Worm (Caenorhabditis elegans): ENCODE data around the gene Y39B6A.1.

The Y39B6A.1 gene

ce11 chrV:19203299-19203698, at the start of gene Y39B6A.1:
Y39B6A.1 (minus strand) TSS chrV:19203607.
- no peak for TF ChIP-seq him-1 (tag; optimal IDR thresholded peaks at IDR 0.05)
- TF ChIP-seq W03F9.2 (tag; optimal IDR thresholded peaks at IDR 0.05) = no peak
- TF ChIP-seq dao-5 (tag; optimal IDR thresholded peaks at IDR 0.05) = no peak

- TF ChIP-seq W03F9.2 (tag; optimal IDR thresholded peaks at IDR 0.05) (no peak), dao-5 (tag; optimal IDR thresholded peaks at IDR 0.05) (no peak), him-1 (tag; optimal IDR thresholded peaks at IDR 0.05) (no peak)
These were observed 48.4 kb upstream of the Y39B6A.1 start, which contains the start of gene F21D9.11 for ce11 chrV:19251844-19252243. F21D9.11 (plus strand) TSS chrV:19252144.

DNA sequence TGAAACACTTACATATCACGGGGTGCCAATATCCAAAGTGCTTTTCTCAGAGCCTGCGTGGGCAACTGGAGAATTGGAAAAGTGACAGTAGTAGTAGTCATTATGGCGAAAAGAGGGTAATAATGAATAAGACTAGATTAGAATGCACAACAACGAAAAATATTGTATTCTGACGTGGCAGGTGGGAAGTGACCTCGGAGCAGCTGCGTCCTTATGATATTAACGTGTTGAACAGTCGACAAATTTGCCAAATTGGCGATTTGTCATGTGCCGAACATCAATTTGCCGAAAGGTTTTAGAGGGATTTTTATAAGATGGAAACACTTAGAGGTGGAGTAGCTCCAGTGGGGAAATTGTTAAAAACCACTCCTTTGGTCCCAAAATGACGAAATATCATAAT, 47.6 kb upstream of the Y39B6A.1 start, which contains the start of gene str-81:
Gene str-81, minus strand, starts transcription at position 101 of the 400 bp plus-strand sequence.
- no peak for TF ChIP-seq him-1 (tag; optimal IDR thresholded peaks at IDR 0.05)
- TF ChIP-seq dao-5 (tag; optimal IDR thresholded peaks at IDR 0.05) = no peak
- no peak for TF ChIP-seq W03F9.2 (tag; optimal IDR thresholded peaks at IDR 0.05)

- TF ChIP-seq W03F9.2 (tag; optimal IDR thresholded peaks at IDR 0.05) = no peak
- no peak for TF ChIP-seq him-1 (tag; optimal IDR thresholded peaks at IDR 0.05)
- no peak for TF ChIP-seq dao-5 (tag; optimal IDR thresholded peaks at IDR 0.05)
These were observed 36.7 kb upstream of the Y39B6A.1 start, which contains the start of the genes fbxb-115 and fbxb-1 for ce11 chrV:19240129-19240528. fbxb-115 (minus strand) TSS chrV:19240229. fbxb-1 (plus strand) TSS chrV:19240354.

- TF ChIP-seq him-1 (tag; optimal IDR thresholded peaks at IDR 0.05) = no peak
These were observed 33.8 kb upstream of the Y39B6A.1 start, which contains the start of gene fbxb-2 for ce11 chrV:19237204-19237603. fbxb-2 (minus strand) TSS chrV:19237304.

DNA sequence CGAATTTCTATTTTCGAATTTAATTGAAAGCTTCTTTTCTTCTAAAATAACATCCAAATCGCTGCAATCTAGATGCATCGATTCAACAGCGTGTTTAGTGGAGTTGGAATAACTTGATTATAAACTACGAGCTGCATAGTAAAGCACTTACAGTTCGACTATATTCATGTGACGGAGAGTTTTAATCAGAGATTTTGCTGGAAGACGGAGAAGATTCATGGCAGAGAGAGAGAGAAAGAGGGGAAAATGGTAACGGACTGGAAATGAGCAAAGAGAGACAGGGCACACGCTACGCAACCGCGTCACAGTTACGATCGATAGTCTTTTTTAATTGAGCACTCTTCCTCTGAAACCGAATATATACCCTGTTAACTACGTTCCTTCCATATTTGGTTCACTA, 30.1 kb upstream of the Y39B6A.1 start, which contains the start of gene fbxb-116:
Gene fbxb-116, plus strand, starts transcription at position 301 of the 400 bp plus-strand sequence.
- TF ChIP-seq him-1 (tag; optimal IDR thresholded peaks at IDR 0.05) = no peak

DNA sequence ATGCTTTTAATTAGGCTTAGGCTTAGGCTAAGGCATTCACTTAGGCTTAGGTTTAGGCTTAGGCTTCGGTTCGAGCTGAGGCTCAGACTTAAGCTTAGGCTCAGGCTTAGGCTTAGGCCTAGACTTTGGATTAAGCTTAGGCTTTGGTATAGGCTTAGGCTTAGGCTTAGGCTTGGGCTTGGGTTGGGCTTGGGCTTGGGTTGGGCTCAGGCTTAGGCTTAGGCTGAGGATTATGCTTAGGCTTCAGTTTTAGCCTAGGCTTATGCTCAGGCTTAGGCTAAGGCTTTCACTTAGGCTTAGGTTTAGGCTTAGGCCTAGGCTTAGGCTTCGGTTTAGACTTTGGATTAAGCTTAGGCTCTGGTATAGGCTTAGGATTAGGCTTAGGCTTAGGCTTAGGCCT, 27.8 kb upstream of the Y39B6A.1 start:
- TF ChIP-seq dao-5 (tag; optimal IDR thresholded peaks at IDR 0.05) (no peak), W03F9.2 (tag; optimal IDR thresholded peaks at IDR 0.05) (no peak), him-1 (tag; optimal IDR thresholded peaks at IDR 0.05) (no peak)

- TF ChIP-seq dao-5 (tag; optimal IDR thresholded peaks at IDR 0.05) (no peak), him-1 (tag; optimal IDR thresholded peaks at IDR 0.05) (no peak), W03F9.2 (tag; optimal IDR thresholded peaks at IDR 0.05) (no peak)
These were observed 27.0 kb upstream of the Y39B6A.1 start, which contains the start of gene sqst-3 for ce11 chrV:19230413-19230812. sqst-3 (plus strand) TSS chrV:19230782.

DNA sequence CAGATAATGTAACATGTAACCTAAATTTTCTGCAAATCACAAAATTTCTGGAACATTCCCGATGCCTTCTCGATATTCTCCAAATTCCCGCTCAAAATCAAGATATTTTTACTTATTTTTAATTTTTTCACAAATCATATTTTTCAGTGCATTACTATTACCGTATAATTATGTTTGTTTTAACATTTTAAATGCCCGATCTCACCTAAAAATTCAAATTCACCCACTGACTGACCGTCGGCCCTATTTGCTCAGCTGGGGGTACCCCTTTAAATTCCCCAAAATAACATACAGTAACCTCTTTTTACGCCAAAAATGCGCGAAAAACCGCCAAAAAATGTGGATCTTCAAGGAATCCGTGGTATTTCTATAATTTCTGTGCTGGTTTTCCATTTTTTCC, 14.3 kb upstream of the Y39B6A.1 start, which contains the start of gene oac-49:
Gene oac-49, plus strand, starts transcription at position 301 of the 400 bp plus-strand sequence.
- TF ChIP-seq dao-5 (tag; optimal IDR thresholded peaks at IDR 0.05) (no peak), W03F9.2 (tag; optimal IDR thresholded peaks at IDR 0.05) (no peak), him-1 (tag; optimal IDR thresholded peaks at IDR 0.05) (no peak)

DNA sequence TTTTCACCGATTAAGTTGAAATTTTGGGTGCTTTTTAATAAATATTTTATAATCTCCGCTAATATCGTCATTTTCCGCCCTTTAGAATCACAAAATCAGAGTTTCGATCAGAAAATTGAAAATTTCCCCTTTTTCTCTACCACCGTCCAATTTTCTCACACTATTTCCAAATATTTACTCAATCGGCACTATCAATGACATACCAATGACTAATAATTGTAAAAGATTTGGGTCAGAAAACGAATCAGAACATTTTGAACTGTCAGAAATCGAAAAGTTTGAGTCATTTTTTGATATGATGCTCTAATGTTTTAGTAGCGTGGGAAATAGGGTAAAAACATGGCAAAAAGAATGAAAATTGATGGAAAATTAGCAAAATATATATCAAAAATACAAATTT, 13.7 kb upstream of the Y39B6A.1 start, which contains the start of gene srr-2:
Gene srr-2, minus strand, starts transcription at position 73 of the 400 bp plus-strand sequence.
- TF ChIP-seq him-1 (tag; optimal IDR thresholded peaks at IDR 0.05) (no peak), W03F9.2 (tag; optimal IDR thresholded peaks at IDR 0.05) (no peak), dao-5 (tag; optimal IDR thresholded peaks at IDR 0.05) (no peak)

DNA sequence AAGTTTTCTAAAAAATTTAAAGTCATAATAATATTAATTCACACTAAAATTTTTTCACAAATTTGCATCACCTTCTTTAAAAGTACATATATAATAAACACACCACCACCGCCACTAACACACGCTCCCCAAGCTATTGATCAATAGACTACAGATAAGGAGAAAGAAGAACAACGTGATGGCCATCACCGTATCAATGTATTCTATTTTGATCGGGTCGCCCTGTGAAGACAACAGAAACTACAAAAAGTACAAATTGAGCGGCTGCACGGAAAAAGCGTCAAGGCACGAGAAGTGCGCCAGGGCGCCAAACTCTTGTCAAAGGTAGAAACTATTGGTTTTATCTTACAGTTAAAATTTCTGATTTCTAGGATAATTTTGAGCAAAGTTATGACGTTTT, 8.9 kb upstream of the Y39B6A.1 start:
- TF ChIP-seq dao-5 (tag; optimal IDR thresholded peaks at IDR 0.05) (no peak), him-1 (tag; optimal IDR thresholded peaks at IDR 0.05) (no peak), W03F9.2 (tag; optimal IDR thresholded peaks at IDR 0.05) (no peak)

- TF ChIP-seq him-1 (tag; optimal IDR thresholded peaks at IDR 0.05) (no peak), W03F9.2 (tag; optimal IDR thresholded peaks at IDR 0.05) (no peak), dao-5 (tag; optimal IDR thresholded peaks at IDR 0.05) (no peak)
These were observed 8.4 kb upstream of the Y39B6A.1 start, which contains the start of gene nhr-79 for ce11 chrV:19211795-19212194. nhr-79 (minus strand) TSS chrV:19211895.

DNA sequence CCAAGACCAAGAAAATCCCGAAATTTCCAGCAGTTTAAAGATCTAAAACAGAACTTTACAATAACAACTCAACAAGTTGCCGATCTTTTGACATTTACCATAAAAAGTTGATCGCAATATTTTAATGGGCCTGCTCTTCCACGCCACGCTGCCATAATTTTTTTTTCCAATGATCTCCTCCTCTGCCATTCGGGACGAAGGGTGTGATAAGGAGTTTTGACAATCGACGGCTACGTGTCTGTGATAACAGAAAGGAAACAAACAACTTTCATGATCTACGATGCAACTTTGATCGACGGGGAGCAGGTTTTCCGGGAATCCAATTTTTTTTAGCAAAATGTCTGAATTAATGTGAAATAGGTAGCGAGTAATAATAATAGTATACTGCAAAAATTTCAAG, 3.5 kb upstream of the Y39B6A.1 start:
- no peak for TF ChIP-seq W03F9.2 (tag; optimal IDR thresholded peaks at IDR 0.05)
- TF ChIP-seq him-1 (tag; optimal IDR thresholded peaks at IDR 0.05) = no peak

DNA sequence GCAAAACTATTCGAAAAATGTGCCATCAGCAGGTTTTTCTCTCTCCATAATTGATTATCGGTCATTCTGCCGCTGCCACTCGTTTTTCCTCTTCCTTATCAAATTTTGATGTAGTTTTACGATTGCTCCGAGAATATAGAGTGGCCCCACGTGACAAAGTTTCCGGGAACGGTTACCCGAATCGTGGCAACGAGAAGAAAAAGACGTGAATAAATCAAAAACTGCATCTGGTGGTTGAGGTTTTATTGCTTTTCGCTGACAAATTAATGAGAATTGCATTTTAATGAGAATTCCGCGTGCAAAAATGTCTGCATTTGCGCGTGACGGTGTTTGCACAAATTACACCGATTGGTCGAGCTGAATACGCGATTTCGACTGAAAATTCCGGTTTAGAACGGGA, 2.0 kb upstream of the Y39B6A.1 start:
- TF ChIP-seq him-1 (tag; optimal IDR thresholded peaks at IDR 0.05) = no peak
- TF ChIP-seq dao-5 (tag; optimal IDR thresholded peaks at IDR 0.05) = no peak
- no peak for TF ChIP-seq W03F9.2 (tag; optimal IDR thresholded peaks at IDR 0.05)

DNA sequence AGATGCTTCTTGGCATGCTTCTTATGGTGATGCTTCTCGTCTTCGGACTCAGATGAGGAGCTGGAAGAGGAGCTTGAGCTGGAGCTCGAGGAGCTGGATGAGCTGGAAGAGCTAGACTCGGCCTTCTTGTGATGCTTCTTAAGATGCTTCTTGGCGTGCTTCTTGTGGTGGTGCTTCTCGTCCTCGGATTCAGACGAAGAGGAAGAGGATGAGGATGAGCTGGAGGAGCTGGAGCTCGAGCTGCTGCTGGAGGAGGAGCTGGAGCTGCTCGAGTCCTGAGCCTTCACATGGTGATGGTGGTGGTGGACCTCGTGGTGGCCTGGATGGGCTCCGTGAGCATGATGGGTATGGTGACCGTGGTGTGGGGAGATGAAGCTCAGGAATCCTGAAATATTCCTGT, 607 bp downstream of the Y39B6A.1 start:
- no peak for TF ChIP-seq him-1 (tag; optimal IDR thresholded peaks at IDR 0.05)
- TF ChIP-seq W03F9.2 (tag; optimal IDR thresholded peaks at IDR 0.05) = no peak
- no peak for TF ChIP-seq dao-5 (tag; optimal IDR thresholded peaks at IDR 0.05)

Measured in whole organism, L4/young adult.